Fruit fly (Drosophila melanogaster): ENCODE results near the gene CG34057.

Gene CG34057

DNA sequence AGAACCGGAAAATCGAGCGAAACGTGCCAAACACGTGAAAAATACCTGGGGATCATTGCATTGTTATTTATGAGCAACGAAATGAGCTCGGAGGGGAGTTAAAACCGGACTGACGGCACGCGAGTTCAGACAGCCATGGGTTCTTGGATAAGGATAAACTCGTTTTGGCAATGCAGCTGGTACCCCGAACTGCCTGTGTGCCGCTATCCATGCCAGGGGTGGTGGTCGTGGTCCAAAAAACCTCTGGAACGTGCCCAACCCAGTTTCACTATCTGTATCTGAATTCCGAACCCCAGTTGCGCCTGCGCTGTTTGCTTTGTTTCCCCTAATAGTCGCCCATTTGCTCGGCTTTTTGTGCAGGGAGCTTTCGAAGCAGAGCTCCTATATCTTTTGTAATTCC, 2.1 kb downstream of the CG34057 start:
- TF ChIP-seq CrebA (GFP tag; optimal IDR thresholded peaks at IDR 0.05; ENCODE audit: borderline replicate concordance) (no peak), lola (GFP tag; optimal IDR thresholded peaks at IDR 0.05) (no peak), Hr78 (GFP tag; optimal IDR thresholded peaks at IDR 0.05) (no peak), Mio (GFP tag; optimal IDR thresholded peaks at IDR 0.05) (no peak), fru (GFP tag; optimal IDR thresholded peaks at IDR 0.05) (no peak), Dif (GFP tag; optimal IDR thresholded peaks at IDR 0.05; ENCODE audit: partially characterized antibody) (no peak), Sp1 (GFP tag; optimal IDR thresholded peaks at IDR 0.05) (no peak), br (GFP tag; optimal IDR thresholded peaks at IDR 0.05) (no peak), jim (GFP tag; optimal IDR thresholded peaks at IDR 0.05) (no peak), OdsH (GFP tag; optimal IDR thresholded peaks at IDR 0.05) (no peak), pan (optimal IDR thresholded peaks at IDR 0.05) (no peak), GATAd (GFP tag; optimal IDR thresholded peaks at IDR 0.05) (no peak), Hr83 (GFP tag; optimal IDR thresholded peaks at IDR 0.05; ENCODE audit: poor library complexity, severe bottlenecking) (no peak), sage (GFP tag; optimal IDR thresholded peaks at IDR 0.05) (no peak), HLH106 (tag; optimal IDR thresholded peaks at IDR 0.05) (no peak)

DNA sequence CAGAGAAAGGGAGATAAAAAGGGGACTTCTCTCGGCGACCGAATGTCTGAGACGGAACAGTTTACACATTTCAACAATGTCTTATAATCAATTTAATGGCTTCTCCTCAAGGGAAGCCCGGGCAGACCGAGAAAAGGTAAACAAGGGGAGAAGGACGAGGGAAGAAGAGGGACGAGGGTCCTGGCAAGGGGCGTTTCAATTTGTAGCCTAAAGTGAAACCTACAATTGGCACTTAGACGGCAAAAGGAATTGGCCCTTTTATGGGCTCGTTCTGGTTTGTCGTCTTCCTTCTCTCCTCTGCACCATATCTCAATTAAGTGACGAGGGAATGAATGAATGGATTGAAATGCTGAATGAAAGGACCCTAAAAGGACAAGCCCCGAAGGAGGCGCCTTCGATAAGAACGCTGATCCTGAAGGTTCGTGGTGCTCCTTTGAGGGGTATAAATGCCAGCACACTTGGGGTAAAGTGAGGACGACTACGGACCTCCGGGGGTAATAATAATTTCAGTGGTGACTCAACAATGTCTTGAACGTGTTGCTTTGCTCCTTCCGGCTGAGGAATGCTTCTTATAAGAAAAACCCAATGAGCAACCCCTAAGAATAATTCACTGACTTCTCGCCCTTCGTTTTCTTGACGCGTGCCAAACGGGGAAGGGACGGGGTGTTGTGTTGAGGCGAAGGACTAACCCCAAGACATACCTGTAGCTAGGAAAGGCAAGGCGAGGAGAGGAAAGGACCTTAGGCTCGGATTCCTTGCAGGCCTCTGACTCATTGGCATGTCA, 3.5 kb downstream of the CG34057 start:
- TF ChIP-seq br (GFP tag; optimal IDR thresholded peaks at IDR 0.05) (no peak), Sp1 (GFP tag; optimal IDR thresholded peaks at IDR 0.05) (no peak), woc (GFP tag; optimal IDR thresholded peaks at IDR 0.05) (no peak), jim (GFP tag; optimal IDR thresholded peaks at IDR 0.05) (no peak), Abd-B (GFP tag; optimal IDR thresholded peaks at IDR 0.05) (no peak), Hr78 (GFP tag; optimal IDR thresholded peaks at IDR 0.05) (no peak), Myc (optimal IDR thresholded peaks at IDR 0.05) (no peak), Dfd (GFP tag; optimal IDR thresholded peaks at IDR 0.05) (no peak), N (GFP tag; optimal IDR thresholded peaks at IDR 0.05) (no peak), GATAd (GFP tag; optimal IDR thresholded peaks at IDR 0.05) (no peak), ey (GFP tag; optimal IDR thresholded peaks at IDR 0.05) (no peak), Mio (GFP tag; optimal IDR thresholded peaks at IDR 0.05) (no peak), h (GFP tag; optimal IDR thresholded peaks at IDR 0.05) (no peak), pan (optimal IDR thresholded peaks at IDR 0.05) (no peak), CG32264 (GFP tag; optimal IDR thresholded peaks at IDR 0.05) (no peak), sage (GFP tag; optimal IDR thresholded peaks at IDR 0.05) (no peak), psq (GFP tag; optimal IDR thresholded peaks at IDR 0.05) (no peak)

DNA sequence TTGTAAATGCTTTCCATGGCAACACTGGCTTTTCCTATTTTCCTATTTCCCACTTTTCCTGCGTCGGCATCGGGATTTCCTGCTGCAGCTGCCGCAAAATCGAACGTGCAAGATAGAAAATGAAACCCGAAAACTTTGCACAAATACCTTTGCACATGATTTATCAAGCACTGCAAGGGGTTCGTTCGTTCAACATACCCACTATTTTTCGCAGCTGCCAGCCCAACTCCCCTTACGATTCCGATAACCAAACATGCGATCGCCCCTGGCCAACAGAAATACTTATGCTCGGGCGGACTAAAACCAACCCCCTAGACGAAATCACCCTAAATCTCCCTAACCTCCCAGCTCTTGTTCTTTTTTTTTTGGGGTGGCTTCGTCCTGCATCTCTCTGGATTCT, 4.3 kb downstream of the CG34057 start:
- no peak for TF ChIP-seq ey (GFP tag; optimal IDR thresholded peaks at IDR 0.05)
- no peak for TF ChIP-seq tai (GFP tag; optimal IDR thresholded peaks at IDR 0.05)
- no peak for TF ChIP-seq N (GFP tag; optimal IDR thresholded peaks at IDR 0.05)
- TF ChIP-seq Rel (GFP tag; optimal IDR thresholded peaks at IDR 0.05): no peak
- TF ChIP-seq Rel (tag; optimal IDR thresholded peaks at IDR 0.05): no peak
- TF ChIP-seq sv (GFP tag; optimal IDR thresholded peaks at IDR 0.05): no peak
- TF ChIP-seq h (GFP tag; optimal IDR thresholded peaks at IDR 0.05): no peak
- TF ChIP-seq dsf (GFP tag; optimal IDR thresholded peaks at IDR 0.05; ENCODE audit: borderline replicate concordance): no peak
- TF ChIP-seq Abd-B (GFP tag; optimal IDR thresholded peaks at IDR 0.05): no peak
- TF ChIP-seq Mio (GFP tag; optimal IDR thresholded peaks at IDR 0.05): no peak
- TF ChIP-seq rgr (GFP tag; optimal IDR thresholded peaks at IDR 0.05): no peak
- no peak for TF ChIP-seq usp (GFP tag; optimal IDR thresholded peaks at IDR 0.05)
- TF ChIP-seq Hnf4 (GFP tag; optimal IDR thresholded peaks at IDR 0.05): no peak
- no peak for TF ChIP-seq jim (GFP tag; optimal IDR thresholded peaks at IDR 0.05)
- no peak for TF ChIP-seq Vsx2 (GFP tag; optimal IDR thresholded peaks at IDR 0.05; ENCODE audit: partially characterized antibody)
- no peak for TF ChIP-seq Sp1 (GFP tag; optimal IDR thresholded peaks at IDR 0.05)
- no peak for TF ChIP-seq Dif (GFP tag; optimal IDR thresholded peaks at IDR 0.05; ENCODE audit: partially characterized antibody)
- no peak for TF ChIP-seq sage (GFP tag; optimal IDR thresholded peaks at IDR 0.05)
- TF ChIP-seq GATAd (GFP tag; optimal IDR thresholded peaks at IDR 0.05): no peak

DNA sequence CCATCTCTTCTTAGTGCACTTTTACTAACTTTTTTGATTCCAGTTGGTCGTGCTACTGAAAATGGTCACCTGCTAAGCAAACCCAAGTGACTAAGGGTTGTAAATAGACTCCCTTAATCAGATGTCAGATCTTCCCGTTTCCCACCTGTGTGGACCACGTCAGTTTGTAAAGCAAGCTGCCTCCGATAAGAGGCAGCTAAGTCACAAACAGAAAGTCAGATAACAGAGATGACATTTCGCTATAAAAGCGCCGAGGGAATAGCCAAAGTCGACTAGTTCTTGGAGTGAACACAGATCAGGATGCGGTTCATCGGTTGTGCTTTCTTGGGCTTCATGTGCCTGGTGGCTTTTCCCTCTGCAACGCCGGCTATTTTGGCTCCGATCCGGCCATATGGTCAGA, 5.4 kb downstream of the CG34057 start, which contains the start of gene mat:
mat (plus strand) TSS at position 301 of the 400 bp plus-strand sequence.
- TF ChIP-seq dmrt93B (GFP tag; optimal IDR thresholded peaks at IDR 0.05): no peak

Data from whole organism, wandering third instar larva.